Worm (Caenorhabditis elegans) whole organism, mixed stage, embryonic: ENCODE measurements around the gene dct-14.
A peak's percentile ranks its signal among the peaks of the same experiment; 100 is the strongest.

Source experiments
- M03D4.4 ChIP-seq: sonication (generic microtip); optimal IDR thresholded peaks from 2 replicates; lab custom pipeline; 2017; ENCODE audit warnings: mild to moderate bottlenecking, missing genetic modification characterization, missing compliant biosample characterization
- bed-3 ChIP-seq: fragments of 200-800 bp; sonication (Bioruptor generic); optimal IDR thresholded peaks from 3 replicates; lab custom pipeline; 2018; ENCODE audit warnings: mild to moderate bottlenecking, missing genetic modification characterization, moderate library complexity, missing compliant biosample characterization
- blmp-1 ChIP-seq: fragments of 150-350 bp; optimal IDR thresholded peaks from 2 replicates; lab custom pipeline; 2014; ENCODE audit warnings: missing biosample characterization, missing genetic modification characterization
- ceh-39 ChIP-seq: fragments of 150-350 bp; optimal IDR thresholded peaks from 2 replicates; lab custom pipeline; 2014; ENCODE audit warnings: missing biosample characterization, missing genetic modification characterization
- ceh-43 ChIP-seq: fragments of 200-800 bp; sonication (Bioruptor generic); optimal IDR thresholded peaks from 2 replicates; lab custom pipeline; 2018; ENCODE audit warnings: mild to moderate bottlenecking, missing genetic modification characterization, moderate library complexity, missing compliant biosample characterization
- ceh-83 ChIP-seq: fragments of 200-800 bp; sonication (Bioruptor generic); optimal IDR thresholded peaks from 2 replicates; lab custom pipeline; 2018; ENCODE audit warnings: mild to moderate bottlenecking, missing genetic modification characterization, missing compliant biosample characterization
- ces-1 ChIP-seq: fragments of 150-350 bp; optimal IDR thresholded peaks from 2 replicates; lab custom pipeline; 2014; ENCODE audit warnings: missing biosample characterization, missing genetic modification reagents, missing genetic modification characterization
- cnd-1 ChIP-seq: fragments of 200-800 bp; sonication (Bioruptor generic); optimal IDR thresholded peaks from 2 replicates; lab custom pipeline; 2018; ENCODE audit warnings: mild to moderate bottlenecking, missing genetic modification characterization, missing compliant biosample characterization
- drap-1 ChIP-seq: fragments of 200-800 bp; sonication (Bioruptor generic); optimal IDR thresholded peaks from 3 replicates; lab custom pipeline; 2018; ENCODE audit warnings: mild to moderate bottlenecking, missing genetic modification characterization, missing compliant biosample characterization
- elt-1 ChIP-seq: sonication (generic microtip); optimal IDR thresholded peaks from 2 replicates; lab custom pipeline; 2017; ENCODE audit warnings: missing genetic modification characterization, mild to moderate bottlenecking, missing compliant biosample characterization, antibody characterized with exemption, moderate library complexity, borderline replicate concordance; ENCODE audit not compliant: insufficient read depth
- elt-3 ChIP-seq: fragments of 150-350 bp; optimal IDR thresholded peaks from 2 replicates; lab custom pipeline; 2014; ENCODE audit warnings: missing biosample characterization, missing genetic modification characterization
- ham-2 ChIP-seq: fragments of 200-800 bp; sonication (Bioruptor generic); optimal IDR thresholded peaks from 2 replicates; lab custom pipeline; 2018; ENCODE audit warnings: mild to moderate bottlenecking, missing genetic modification characterization, missing compliant biosample characterization
- hlh-1 ChIP-seq: fragments of 150-350 bp; optimal IDR thresholded peaks from 2 replicates; lab custom pipeline; 2014; ENCODE audit warnings: missing biosample characterization, missing genetic modification reagents, missing genetic modification characterization
- lin-13 ChIP-seq: fragments of 150-350 bp; optimal IDR thresholded peaks from 2 replicates; lab custom pipeline; 2014; ENCODE audit warnings: missing biosample characterization, missing genetic modification characterization
- lin-32 ChIP-seq: fragments of 200-800 bp; sonication (Bioruptor generic); optimal IDR thresholded peaks from 2 replicates; lab custom pipeline; 2018; ENCODE audit warnings: mild to moderate bottlenecking, missing genetic modification characterization, missing compliant biosample characterization
- lsy-2 ChIP-seq: fragments of 150-350 bp; optimal IDR thresholded peaks from 2 replicates; lab custom pipeline; 2014; ENCODE audit warnings: missing biosample characterization, missing genetic modification characterization
- mab-5 ChIP-seq: fragments of 150-350 bp; optimal IDR thresholded peaks from 2 replicates; lab custom pipeline; 2014; ENCODE audit warnings: missing biosample characterization, missing genetic modification characterization
- mep-1 ChIP-seq: fragments of 150-350 bp; optimal IDR thresholded peaks from 2 replicates; lab custom pipeline; 2017; ENCODE audit warnings: missing biosample characterization, missing genetic modification reagents, missing genetic modification characterization, inconsistent platforms
- mls-2 ChIP-seq: sonication (generic microtip); optimal IDR thresholded peaks from 2 replicates; lab custom pipeline; 2016; ENCODE audit warnings: mild to moderate bottlenecking, missing genetic modification characterization, moderate library complexity, missing compliant biosample characterization
- nhr-2 ChIP-seq: fragments of 150-350 bp; optimal IDR thresholded peaks from 2 replicates; lab custom pipeline; 2014; ENCODE audit warnings: missing biosample characterization, missing genetic modification characterization
- nhr-237 ChIP-seq: fragments of 150-350 bp; optimal IDR thresholded peaks from 2 replicates; lab custom pipeline; 2014; ENCODE audit warnings: missing biosample characterization, missing genetic modification characterization
- nhr-76 ChIP-seq: sonication (generic microtip); optimal IDR thresholded peaks from 2 replicates; lab custom pipeline; 2017; ENCODE audit warnings: missing biosample characterization, missing genetic modification characterization
- pha-4 ChIP-seq: fragments of 150-350 bp; optimal IDR thresholded peaks from 2 replicates; lab custom pipeline; 2018; ENCODE audit warnings: missing biosample characterization, missing genetic modification reagents, missing genetic modification characterization
- sem-2 ChIP-seq: fragments of 200-800 bp; sonication (Bioruptor generic); optimal IDR thresholded peaks from 2 replicates; lab custom pipeline; 2018; ENCODE audit warnings: mild to moderate bottlenecking, missing genetic modification characterization, missing compliant biosample characterization
- snpc-4 ChIP-seq: fragments of 150-350 bp; optimal IDR thresholded peaks from 2 replicates; lab custom pipeline; 2014; ENCODE audit warnings: missing biosample characterization, missing genetic modification characterization
- sptf-1 ChIP-seq: sonication (generic microtip); optimal IDR thresholded peaks from 2 replicates; lab custom pipeline; 2017; ENCODE audit warnings: mild to moderate bottlenecking, missing genetic modification characterization, moderate library complexity, missing compliant biosample characterization
- tbx-8 ChIP-seq: fragments of 200-800 bp; sonication (Bioruptor generic); optimal IDR thresholded peaks from 2 replicates; lab custom pipeline; 2018; ENCODE audit warnings: mild to moderate bottlenecking, missing genetic modification characterization, moderate library complexity, missing compliant biosample characterization
- unc-120 ChIP-seq: sonication (generic microtip); optimal IDR thresholded peaks from 2 replicates; lab custom pipeline; 2017; ENCODE audit warnings: missing genetic modification characterization, missing compliant biosample characterization; ENCODE audit not compliant: poor library complexity, severe bottlenecking
- unc-39 ChIP-seq: fragments of 150-350 bp; optimal IDR thresholded peaks from 2 replicates; lab custom pipeline; 2014; ENCODE audit warnings: missing biosample characterization, missing genetic modification characterization
- unc-62 ChIP-seq: fragments of 150-350 bp; optimal IDR thresholded peaks from 2 replicates; lab custom pipeline; 2014; ENCODE audit warnings: missing biosample characterization, missing genetic modification reagents, missing genetic modification characterization
- zip-8 ChIP-seq: fragments of 150-350 bp; optimal IDR thresholded peaks from 2 replicates; lab custom pipeline; 2014; ENCODE audit warnings: missing biosample characterization, missing genetic modification characterization
- ztf-11 ChIP-seq: fragments of 150-350 bp; optimal IDR thresholded peaks from 2 replicates; lab custom pipeline; 2014; ENCODE audit warnings: missing biosample characterization, missing genetic modification characterization

Gene dct-14

ce11 chrV:20479013-20479739 lies 21.1 kb downstream of the dct-14 start, which contains the start of the genes calf-1 and rpl-2:
TSS of gene calf-1 (minus strand) at chrV:20479089.
TSS of gene rpl-2 (plus strand) at chrV:20479689.
- no peak for TF ChIP-seq unc-39 (tag; lab: Kevin White, UChicago)
- no peak for TF ChIP-seq snpc-4 (tag; lab: Kevin White, UChicago)
- TF ChIP-seq sptf-1 (tag; lab: Kevin White, UChicago): peak; percentile 16
- TF ChIP-seq ztf-11: no peak
- peak; percentile 31 for TF ChIP-seq nhr-237 (tag; lab: Kevin White, UChicago)
- TF ChIP-seq elt-3 (tag; lab: Kevin White, UChicago): no peak
- peak; percentile 19 for TF ChIP-seq drap-1
- peak; percentile 82 for TF ChIP-seq mep-1 (tag; lab: Kevin White, UChicago)
- no peak for TF ChIP-seq unc-120 (tag; lab: Kevin White, UChicago)
- no peak for TF ChIP-seq ceh-39 (tag; lab: Kevin White, UChicago)
- no peak for TF ChIP-seq nhr-2 (tag; lab: Kevin White, UChicago)
- no peak for TF ChIP-seq M03D4.4 (tag; lab: Kevin White, UChicago)
- no peak for TF ChIP-seq elt-1 (tag; lab: Kevin White, UChicago)
- TF ChIP-seq mls-2 (tag; lab: Kevin White, UChicago): no peak
- TF ChIP-seq zip-8: no peak
- TF ChIP-seq lin-13: peak; percentile 58
- TF ChIP-seq hlh-1: peak; percentile 70
- no peak for TF ChIP-seq bed-3 (GFP tag; lab: Kevin White, UChicago)
- peak; percentile 91 for TF ChIP-seq ces-1 (GFP tag; lab: Kevin White, UChicago)
- no peak for TF ChIP-seq pha-4
- peak; percentile 5 for TF ChIP-seq ham-2
- TF ChIP-seq lsy-2 (tag; lab: Kevin White, UChicago): peak; percentile 71

- no peak for TF ChIP-seq snpc-4 (tag; lab: Kevin White, UChicago)
- no peak for TF ChIP-seq nhr-76 (tag; lab: Kevin White, UChicago)
- no peak for TF ChIP-seq nhr-2 (tag; lab: Kevin White, UChicago)
- TF ChIP-seq sem-2 (GFP tag; lab: Kevin White, UChicago): no peak
- no peak for TF ChIP-seq sptf-1 (tag; lab: Kevin White, UChicago)
- TF ChIP-seq tbx-8 (GFP tag; lab: Kevin White, UChicago): no peak
- no peak for TF ChIP-seq lin-13
- no peak for TF ChIP-seq mab-5 (tag; lab: Kevin White, UChicago)
- no peak for TF ChIP-seq mep-1 (tag; lab: Kevin White, UChicago)
- TF ChIP-seq elt-1 (tag; lab: Kevin White, UChicago): no peak
- TF ChIP-seq zip-8: no peak
- TF ChIP-seq ceh-83: no peak
- no peak for TF ChIP-seq ces-1 (GFP tag; lab: Kevin White, UChicago)
- TF ChIP-seq ham-2: no peak
Measured at ce11 chrV:20476981-20477380, 23.3 kb downstream of the dct-14 start.

DNA sequence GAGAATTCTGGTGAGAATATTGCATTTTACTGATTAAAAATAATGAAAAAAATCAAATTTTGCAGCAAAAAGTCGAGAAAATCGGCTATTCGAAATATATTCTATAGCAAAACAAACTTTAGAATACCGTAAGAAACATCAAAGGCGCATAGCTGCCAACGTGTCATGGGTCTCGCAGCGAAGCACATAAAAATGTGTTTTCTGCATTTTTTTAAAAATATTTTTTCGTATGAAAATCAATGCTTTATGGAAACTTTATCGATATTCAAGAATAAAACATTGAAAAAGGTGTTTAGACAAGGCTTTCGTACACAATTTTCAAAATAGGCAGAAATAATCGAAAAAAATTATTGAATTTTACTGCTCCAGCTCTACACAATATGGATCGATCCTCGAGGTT lies 23.8 kb downstream of the dct-14 start:
- TF ChIP-seq ceh-43 (GFP tag; lab: Kevin White, UChicago): no peak
- TF ChIP-seq lin-13: no peak
- no peak for TF ChIP-seq bed-3 (GFP tag; lab: Kevin White, UChicago)
- TF ChIP-seq cnd-1 (tag; lab: Kevin White, UChicago): no peak
- TF ChIP-seq unc-39 (tag; lab: Kevin White, UChicago): no peak

ce11 chrV:20475830-20476229 lies 24.5 kb downstream of the dct-14 start, which contains the start of gene B0250.7:
TSS of gene B0250.7 (minus strand) at chrV:20476061.
- TF ChIP-seq blmp-1: no peak
- TF ChIP-seq lsy-2 (tag; lab: Kevin White, UChicago): peak; percentile 76

- TF ChIP-seq unc-39 (tag; lab: Kevin White, UChicago): no peak
- TF ChIP-seq lin-32 (GFP tag; lab: Kevin White, UChicago): no peak
- no peak for TF ChIP-seq cnd-1 (tag; lab: Kevin White, UChicago)
- no peak for TF ChIP-seq unc-62
- TF ChIP-seq M03D4.4 (tag; lab: Kevin White, UChicago): no peak
- TF ChIP-seq ces-1 (GFP tag; lab: Kevin White, UChicago): no peak
- no peak for TF ChIP-seq pha-4
- no peak for TF ChIP-seq mep-1 (tag; lab: Kevin White, UChicago)
- TF ChIP-seq sptf-1 (tag; lab: Kevin White, UChicago): no peak
- TF ChIP-seq unc-120 (tag; lab: Kevin White, UChicago): no peak
- TF ChIP-seq, all 35 proteins: peak for 0
Measured at ce11 chrV:20475029-20475428, 25.3 kb downstream of the dct-14 start.
